Fruit fly (Drosophila melanogaster) whole organism, embryonic: ENCODE results near the gene Nt5b.

Source experiments
- Abd-B ChIP-seq: fragments of 200-800 bp; sonication (Bioruptor generic); optimal IDR thresholded peaks from 2 replicates; lab custom pipeline; 2018; ENCODE audit warnings: missing biosample characterization, mild to moderate bottlenecking, missing genetic modification characterization, moderate library complexity
- Atf3 ChIP-seq: fragments of 200-800 bp; sonication (Bioruptor generic); optimal IDR thresholded peaks from 3 replicates; lab custom pipeline; 2016; ENCODE audit warnings: missing biosample characterization, missing genetic modification characterization
- Awh ChIP-seq: fragments of 200-800 bp; sonication (Bioruptor generic); IDR thresholded peaks from 2 replicates; pipeline ENCODE4, ENCODE4 v1.3.6; 2022; ENCODE audit warnings: missing biosample characterization, missing genetic modification characterization
- B-H1 ChIP-seq: fragments of 200-800 bp; sonication (Bioruptor generic); IDR thresholded peaks from 3 replicates; pipeline ENCODE4 v1.3.6; 2022; ENCODE audit warnings: missing biosample characterization, missing genetic modification characterization
- Bteb2 ChIP-seq: fragments of 200-800 bp; sonication (Bioruptor generic); optimal IDR thresholded peaks from 2 replicates; lab custom pipeline; 2016; ENCODE audit warnings: missing biosample characterization, missing genetic modification characterization
- CG12299 ChIP-seq: fragments of 200-800 bp; sonication (Bioruptor generic); optimal IDR thresholded peaks from 2 replicates; lab custom pipeline; 2018; ENCODE audit warnings: missing biosample characterization, mild to moderate bottlenecking, missing genetic modification characterization
- CG14050 ChIP-seq: fragments of 200-800 bp; sonication (Bioruptor generic); IDR thresholded peaks from 3 replicates; pipeline ENCODE4 v1.3.6; 2022; ENCODE audit warnings: missing biosample characterization, missing genetic modification characterization
- CG15479 ChIP-seq: fragments of 200-800 bp; sonication (Bioruptor generic); optimal IDR thresholded peaks from 3 replicates; lab custom pipeline; 2019; ENCODE audit warnings: missing biosample characterization, mild to moderate bottlenecking, missing genetic modification characterization, moderate library complexity
- CG15696 ChIP-seq: fragments of 200-800 bp; sonication (Bioruptor generic); optimal IDR thresholded peaks from 2 replicates; lab custom pipeline; 2019; ENCODE audit warnings: missing biosample characterization, mild to moderate bottlenecking, missing genetic modification characterization, moderate library complexity
- CG16813 ChIP-seq: fragments of 200-800 bp; sonication (Bioruptor generic); IDR thresholded peaks from 3 replicates; pipeline ENCODE4 v1.3.6; 2022; ENCODE audit warnings: missing biosample characterization, missing genetic modification characterization; ENCODE audit not compliant: partially characterized antibody
- CG17912 ChIP-seq: fragments of 200-800 bp; sonication (Bioruptor generic); optimal IDR thresholded peaks from 2 replicates; lab custom pipeline; 2018; ENCODE audit warnings: missing biosample characterization, mild to moderate bottlenecking, missing genetic modification characterization
- CG4820 ChIP-seq: fragments of 200-800 bp; sonication (Bioruptor generic); optimal IDR thresholded peaks from 3 replicates; lab custom pipeline; 2016; ENCODE audit warnings: missing biosample characterization, missing genetic modification characterization
- CG7372 ChIP-seq: fragments of 200-800 bp; sonication (Bioruptor generic); IDR thresholded peaks from 2 replicates; pipeline ENCODE4 v1.3.6; 2022; ENCODE audit warnings: missing biosample characterization, missing genetic modification characterization
- CG8281 ChIP-seq: fragments of 200-800 bp; sonication (Bioruptor generic); optimal IDR thresholded peaks from 2 replicates; lab custom pipeline; 2018; ENCODE audit warnings: missing biosample characterization, mild to moderate bottlenecking, missing genetic modification characterization, moderate library complexity
- CG9437 ChIP-seq: fragments of 200-800 bp; sonication (Bioruptor generic); optimal IDR thresholded peaks from 2 replicates; lab custom pipeline; 2018; ENCODE audit warnings: missing biosample characterization, mild to moderate bottlenecking, missing genetic modification characterization
- CkIIα-i1 ChIP-seq: fragments of 200-800 bp; sonication (Bioruptor generic); IDR thresholded peaks from 2 replicates; pipeline ENCODE4 v1.3.6; 2022; ENCODE audit warnings: missing biosample characterization, missing genetic modification characterization
- E2f2 ChIP-seq: fragments of 200-800 bp; sonication (Bioruptor generic); IDR thresholded peaks from 2 replicates; pipeline ENCODE4 v1.3.6; 2022; ENCODE audit warnings: missing biosample characterization, missing genetic modification characterization
- Fer2 ChIP-seq: fragments of 200-800 bp; sonication (Bioruptor generic); optimal IDR thresholded peaks from 2 replicates; lab custom pipeline; 2018; ENCODE audit warnings: missing biosample characterization, mild to moderate bottlenecking, missing genetic modification characterization, moderate library complexity
- GATAe ChIP-seq: fragments of 200-800 bp; sonication (Bioruptor generic); conservative IDR thresholded peaks from 2 replicates; pipeline ENCODE4 v1.3.6; 2022; ENCODE audit warnings: missing biosample characterization, missing genetic modification characterization
- HLH54F ChIP-seq: fragments of 200-800 bp; sonication (Bioruptor generic); optimal IDR thresholded peaks from 3 replicates; lab custom pipeline; 2016; ENCODE audit warnings: missing biosample characterization, missing genetic modification characterization
- Hr51 ChIP-seq, 2 experiments: fragments of 200-800 bp; sonication (Bioruptor generic); optimal IDR thresholded peaks; 2 replicates in 1 of 2; 3 replicates in 1 of 2; lab custom pipeline; 2016 to 2018; ENCODE audit warnings: missing biosample characterization in 2 of 2, missing genetic modification characterization in 2 of 2, mild to moderate bottlenecking in 1 of 2, moderate library complexity in 1 of 2
- MESR4 ChIP-seq: fragments of 200-800 bp; sonication (Bioruptor generic); optimal IDR thresholded peaks from 2 replicates; lab custom pipeline; 2018; ENCODE audit warnings: missing biosample characterization, mild to moderate bottlenecking, missing genetic modification characterization, moderate library complexity
- Nf-YB ChIP-seq: fragments of 200-800 bp; sonication (Bioruptor generic); optimal IDR thresholded peaks from 3 replicates; lab custom pipeline; 2019; ENCODE audit warnings: missing biosample characterization, mild to moderate bottlenecking, missing genetic modification characterization, moderate library complexity
- NfI ChIP-seq: fragments of 200-800 bp; sonication (Bioruptor generic); optimal IDR thresholded peaks from 3 replicates; lab custom pipeline; 2018; ENCODE audit warnings: missing biosample characterization, mild to moderate bottlenecking, missing genetic modification characterization, moderate library complexity
- Poxn ChIP-seq: fragments of 200-800 bp; sonication (Bioruptor generic); IDR thresholded peaks from 2 replicates; pipeline ENCODE4 v1.3.6; 2022; ENCODE audit warnings: missing biosample characterization, missing genetic modification characterization
- Ptx1 ChIP-seq: fragments of 200-800 bp; sonication (Bioruptor generic); IDR thresholded peaks from 2 replicates; pipeline ENCODE4 v1.3.6; 2022; ENCODE audit warnings: missing biosample characterization, missing genetic modification characterization
- Scr ChIP-seq: fragments of 200-800 bp; sonication (Bioruptor generic); IDR thresholded peaks from 2 replicates; pipeline ENCODE4 v1.3.6; 2022; ENCODE audit warnings: missing biosample characterization, missing genetic modification characterization; ENCODE audit not compliant: partially characterized antibody
- Side ChIP-seq: fragments of 200-800 bp; sonication (Bioruptor generic); optimal IDR thresholded peaks from 2 replicates; lab custom pipeline; 2016; ENCODE audit warnings: missing biosample characterization, missing genetic modification characterization
- Sox102F ChIP-seq: fragments of 200-800 bp; sonication (Bioruptor generic); optimal IDR thresholded peaks from 2 replicates; lab custom pipeline; 2018; ENCODE audit warnings: missing biosample characterization, mild to moderate bottlenecking, missing genetic modification characterization, moderate library complexity
- Ssrp ChIP-seq: fragments of 200-800 bp; sonication (Bioruptor generic); optimal IDR thresholded peaks from 2 replicates; lab custom pipeline; 2018; ENCODE audit warnings: missing biosample characterization, mild to moderate bottlenecking, missing genetic modification characterization, moderate library complexity
- Trl ChIP-seq, 3 experiments: fragments of >200 bp in 2 of 3; fragments of 200-800 bp in 1 of 3; sonication (Bioruptor generic) in 1 of 3; optimal IDR thresholded peaks; 2 replicates in 1 of 3; 3 replicates in 2 of 3; lab custom pipeline; 2016 to 2017; ENCODE audit warnings: missing biosample characterization in 1 of 3, missing genetic modification characterization in 1 of 3
- ac ChIP-seq: fragments of 200-800 bp; sonication (Bioruptor generic); optimal IDR thresholded peaks from 3 replicates; lab custom pipeline; 2017; ENCODE audit warnings: missing biosample characterization, mild to moderate bottlenecking, missing genetic modification characterization
- crc ChIP-seq: fragments of 200-800 bp; sonication (Bioruptor generic); optimal IDR thresholded peaks from 2 replicates; lab custom pipeline; 2016; ENCODE audit warnings: missing biosample characterization, missing genetic modification characterization
- cwo ChIP-seq: fragments of 200-800 bp; sonication (Bioruptor generic); optimal IDR thresholded peaks from 3 replicates; lab custom pipeline; 2017; ENCODE audit warnings: missing biosample characterization, missing genetic modification characterization, mild to moderate bottlenecking, moderate library complexity, missing genetic modification reagents
- disco-r ChIP-seq: fragments of 200-800 bp; sonication (Bioruptor generic); optimal IDR thresholded peaks from 2 replicates; lab custom pipeline; 2016; ENCODE audit warnings: missing biosample characterization, missing genetic modification characterization
- dmrt99B ChIP-seq: fragments of 200-800 bp; sonication (Bioruptor generic); optimal IDR thresholded peaks from 2 replicates; lab custom pipeline; 2018; ENCODE audit warnings: missing biosample characterization, mild to moderate bottlenecking, missing genetic modification characterization, moderate library complexity
- en ChIP-seq: fragments of 200-800 bp; sonication (Bioruptor generic); optimal IDR thresholded peaks from 2 replicates; lab custom pipeline; 2016; ENCODE audit warnings: missing biosample characterization, missing genetic modification characterization
- fd96Cb ChIP-seq: fragments of 200-800 bp; sonication (Bioruptor generic); optimal IDR thresholded peaks from 2 replicates; lab custom pipeline; 2018; ENCODE audit warnings: missing biosample characterization, mild to moderate bottlenecking, missing genetic modification characterization, moderate library complexity
- gsb-n ChIP-seq: fragments of 200-800 bp; sonication (Bioruptor generic); optimal IDR thresholded peaks from 3 replicates; lab custom pipeline; 2018; ENCODE audit warnings: missing biosample characterization, mild to moderate bottlenecking, missing genetic modification characterization
- lab ChIP-seq: fragments of 200-800 bp; sonication (Bioruptor generic); optimal IDR thresholded peaks from 3 replicates; lab custom pipeline; 2017; ENCODE audit warnings: missing biosample characterization, missing genetic modification characterization, mild to moderate bottlenecking, moderate library complexity, missing genetic modification reagents
- peb ChIP-seq: fragments of 200-800 bp; sonication (Bioruptor generic); IDR thresholded peaks from 2 replicates; pipeline ENCODE4 v1.3.6; 2022; ENCODE audit warnings: missing biosample characterization, missing genetic modification characterization
- sob ChIP-seq: fragments of 200-800 bp; sonication (Bioruptor generic); IDR thresholded peaks from 2 replicates; pipeline ENCODE4 v1.3.6; 2022; ENCODE audit warnings: missing biosample characterization, missing genetic modification characterization
- ssp ChIP-seq: fragments of 200-800 bp; sonication (Bioruptor generic); IDR thresholded peaks from 2 replicates; pipeline ENCODE4 v1.3.6; 2022; ENCODE audit warnings: missing biosample characterization, missing genetic modification characterization
- stwl ChIP-seq: fragments of 200-800 bp; sonication (Bioruptor generic); optimal IDR thresholded peaks from 3 replicates; lab custom pipeline; 2018; ENCODE audit warnings: missing biosample characterization, mild to moderate bottlenecking, missing genetic modification characterization, moderate library complexity
- trem ChIP-seq: fragments of 200-800 bp; optimal IDR thresholded peaks from 3 replicates; lab custom pipeline; 2019; ENCODE audit warnings: missing biosample characterization, mild to moderate bottlenecking, missing genetic modification characterization, moderate library complexity
- ttk ChIP-seq: fragments of 200-800 bp; sonication (Bioruptor generic); IDR thresholded peaks from 2 replicates; pipeline ENCODE4 v2.1.2; 2022; ENCODE audit warnings: missing biosample characterization, missing genetic modification characterization
- vnd ChIP-seq: fragments of 200-800 bp; sonication (Bioruptor generic); IDR thresholded peaks from 3 replicates; pipeline ENCODE4 v1.3.6; 2022; ENCODE audit warnings: missing biosample characterization, missing genetic modification characterization; ENCODE audit not compliant: partially characterized antibody
- wdn ChIP-seq: fragments of 200-800 bp; sonication (Bioruptor generic); IDR thresholded peaks from 2 replicates; pipeline ENCODE4 v1.3.6; 2022; ENCODE audit warnings: missing biosample characterization, missing genetic modification characterization

Gene Nt5b

DNA sequence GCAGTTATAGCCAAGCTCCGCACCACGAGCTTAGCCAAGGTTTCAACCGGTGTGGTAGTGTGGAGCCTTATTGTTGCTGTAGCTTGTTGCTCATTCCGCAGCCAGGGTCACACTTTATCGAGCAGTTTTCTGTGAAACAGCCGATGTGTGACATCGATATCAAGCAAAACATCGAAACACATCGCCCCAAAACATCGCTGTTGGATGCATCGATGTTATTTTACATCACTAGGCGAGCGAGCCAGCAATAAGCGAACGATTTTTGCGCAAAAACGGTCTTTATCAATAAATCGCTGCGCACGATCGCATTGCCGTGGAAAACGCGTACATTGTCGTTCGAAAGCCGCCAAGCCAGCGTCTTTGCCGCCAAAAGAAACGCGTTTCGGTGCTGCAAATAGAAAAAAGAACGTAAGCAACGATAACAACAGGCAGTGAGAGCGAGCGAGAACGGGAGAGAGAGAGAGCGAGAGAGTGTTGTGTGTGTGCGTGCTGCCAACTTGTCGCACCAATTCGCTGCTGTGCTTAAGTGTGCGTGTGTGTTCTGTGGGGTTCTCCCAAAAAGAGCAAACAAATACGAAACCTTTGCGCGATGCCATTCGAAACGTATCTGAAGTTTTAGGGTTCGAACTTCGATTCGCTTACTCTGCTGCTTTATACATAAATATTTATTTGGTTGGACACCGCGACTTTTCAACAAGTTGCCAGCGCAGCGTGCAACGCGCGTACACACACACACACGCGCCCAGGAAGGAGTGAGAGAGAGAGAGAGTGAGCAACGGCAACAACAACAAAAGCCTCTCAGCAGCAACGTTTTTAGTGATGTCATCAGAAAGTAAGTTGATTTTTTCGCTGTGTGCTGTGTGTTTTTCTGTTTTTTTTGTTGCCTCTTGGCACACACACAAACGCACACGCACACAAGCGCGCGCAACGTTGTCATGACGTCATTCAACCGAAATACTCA lies 38.9 kb downstream of the Nt5b start (continued):
- TF ChIP-seq Trl (optimal IDR thresholded peaks at IDR 0.05; lab: Kevin White, UChicago) (peak; percentile 74 to 93), Trl (GFP tag; optimal IDR thresholded peaks at IDR 0.05; lab: Kevin White, UChicago) (peak; percentile 10), lab (GFP tag; lab: Kevin White, UChicago) (peak; percentile 31), E2f2 (GFP tag; lab: Robert Waterston, UW) (peak; percentile 94), Awh (GFP tag; lab: Robert Waterston, UW) (no peak), CG15479 (GFP tag; lab: Kevin White, UChicago) (peak; percentile 85), crc (GFP tag; lab: Kevin White, UChicago) (no peak), HLH54F (GFP tag; lab: Kevin White, UChicago) (peak; percentile 14), Atf3 (GFP tag; lab: Kevin White, UChicago) (peak; percentile 84), fd96Cb (tag; lab: Kevin White, UChicago) (no peak), sob (GFP tag; lab: Robert Waterston, UW) (peak; percentile 61), trem (tag; lab: Kevin White, UChicago) (peak; percentile 99), Abd-B (GFP tag; lab: Kevin White, UChicago) (peak; percentile 13), ac (GFP tag; lab: Kevin White, UChicago) (no peak), MESR4 (peak; percentile 80), Sox102F (GFP tag; lab: Kevin White, UChicago) (no peak), cwo (GFP tag; lab: Kevin White, UChicago) (no peak), CG16813 (GFP tag; lab: Robert Waterston, UW) (peak; percentile 99), Bteb2 (GFP tag; lab: Kevin White, UChicago) (no peak), gsb-n (tag; lab: Kevin White, UChicago) (no peak), disco-r (GFP tag; lab: Kevin White, UChicago) (no peak), peb (GFP tag; lab: Robert Waterston, UW) (no peak), CG15696 (peak; percentile 14), Side (GFP tag; lab: Kevin White, UChicago) (peak; percentile 38), Nf-YB (no peak), Ptx1 (GFP tag; lab: Robert Waterston, UW) (no peak), CkIIα-i1 (GFP tag; lab: Robert Waterston, UW) (no peak), Ssrp (tag; lab: Kevin White, UChicago) (no peak), Fer2 (tag; lab: Kevin White, UChicago) (no peak), wdn (no peak), en (no peak), vnd (peak; percentile 97), Hr51 (GFP tag; optimal IDR thresholded peaks at IDR 0.05; lab: Kevin White, UChicago) (no peak), CG4820 (GFP tag; lab: Kevin White, UChicago) (no peak), CG9437 (GFP tag; lab: Kevin White, UChicago) (peak; percentile 55), CG17912 (GFP tag; lab: Kevin White, UChicago) (no peak), Poxn (GFP tag; lab: Robert Waterston, UW) (no peak), CG8281 (tag; lab: Kevin White, UChicago) (no peak), dmrt99B (tag; lab: Kevin White, UChicago) (no peak), Scr (peak; percentile 98), stwl (peak; percentile 86), ssp (GFP tag; lab: Robert Waterston, UW) (peak; percentile 52), NfI (GFP tag; lab: Kevin White, UChicago) (peak; percentile 22), CG7372 (GFP tag; lab: Robert Waterston, UW) (no peak; the same call in 1 of the 2 replicates), B-H1 (GFP tag; lab: Robert Waterston, UW) (no peak), GATAe (no peak), ttk (GFP tag; lab: Robert Waterston, UW) (no peak), CG14050 (GFP tag; lab: Robert Waterston, UW) (no peak), CG12299 (tag; lab: Kevin White, UChicago) (peak; percentile 33)
